Fruit fly (Drosophila melanogaster) whole organism, embryonic: ENCODE measurements around the gene mask.

Experiments
- Atf-2 ChIP-seq: fragments of 200-800 bp; sonication (Bioruptor generic); optimal IDR thresholded peaks from 2 replicates; lab custom pipeline; 2016; ENCODE audit warnings: missing biosample characterization, missing genetic modification characterization
- CG10366 ChIP-seq: fragments of 200-800 bp; sonication (Bioruptor generic); IDR thresholded peaks from 2 replicates; pipeline ENCODE4 v1.3.6; 2022; ENCODE audit warnings: missing biosample characterization, missing genetic modification characterization
- CG12071 ChIP-seq: fragments of 200-800 bp; sonication (Bioruptor generic); optimal IDR thresholded peaks from 3 replicates; lab custom pipeline; 2018; ENCODE audit warnings: missing biosample characterization, mild to moderate bottlenecking, missing genetic modification characterization
- CG14860 ChIP-seq: fragments of 200-800 bp; sonication (Bioruptor generic); IDR thresholded peaks from 3 replicates; pipeline ENCODE4 v1.3.6; 2022; ENCODE audit warnings: missing biosample characterization, missing genetic modification characterization; ENCODE audit not compliant: partially characterized antibody
- CG15514 ChIP-seq: fragments of 200-800 bp; sonication (Bioruptor generic); optimal IDR thresholded peaks from 3 replicates; lab custom pipeline; 2017; ENCODE audit warnings: missing biosample characterization, missing genetic modification characterization, mild to moderate bottlenecking, moderate library complexity, missing genetic modification reagents
- CG18599 ChIP-seq: fragments of 200-800 bp; sonication (Bioruptor generic); optimal IDR thresholded peaks from 3 replicates; lab custom pipeline; 2017; ENCODE audit warnings: missing biosample characterization, missing genetic modification characterization, mild to moderate bottlenecking, moderate library complexity, missing genetic modification reagents
- CG30020 ChIP-seq: fragments of 200-800 bp; optimal IDR thresholded peaks from 2 replicates; lab custom pipeline; 2019; ENCODE audit warnings: missing biosample characterization, mild to moderate bottlenecking, missing genetic modification characterization, moderate library complexity
- CG31365 ChIP-seq: fragments of 200-800 bp; sonication (Bioruptor generic); optimal IDR thresholded peaks from 2 replicates; lab custom pipeline; 2018; ENCODE audit warnings: missing biosample characterization, mild to moderate bottlenecking, missing genetic modification characterization
- CG3281 ChIP-seq: fragments of 200-800 bp; sonication (Bioruptor generic); optimal IDR thresholded peaks from 3 replicates; lab custom pipeline; 2017; ENCODE audit warnings: missing biosample characterization, mild to moderate bottlenecking, missing genetic modification characterization
- CG4360 ChIP-seq: fragments of 200-800 bp; sonication (Bioruptor generic); IDR thresholded peaks from 2 replicates; pipeline ENCODE4 v1.3.6; 2022; ENCODE audit warnings: missing biosample characterization, missing genetic modification characterization
- CG6765 ChIP-seq: fragments of 200-800 bp; sonication (Bioruptor generic); optimal IDR thresholded peaks from 3 replicates; lab custom pipeline; 2017; ENCODE audit warnings: missing biosample characterization, mild to moderate bottlenecking, missing genetic modification characterization
- CG6854 ChIP-seq: fragments of 200-800 bp; sonication (Bioruptor generic); optimal IDR thresholded peaks from 3 replicates; lab custom pipeline; 2017; ENCODE audit warnings: missing biosample characterization, mild to moderate bottlenecking, missing genetic modification characterization
- CG7963 ChIP-seq: fragments of 200-800 bp; sonication (Bioruptor generic); IDR thresholded peaks from 3 replicates; pipeline ENCODE4 v1.3.6; 2022; ENCODE audit warnings: missing biosample characterization, missing genetic modification characterization; ENCODE audit not compliant: partially characterized antibody
- CG8290 ChIP-seq, 3 experiments: fragments of 200-800 bp; sonication (Bioruptor generic); optimal IDR thresholded peaks; 2 replicates each; lab custom pipeline; 2016 to 2019; ENCODE audit warnings: missing biosample characterization in 3 of 3, missing genetic modification characterization in 3 of 3, mild to moderate bottlenecking in 2 of 3, moderate library complexity in 1 of 3
- CG9817 ChIP-seq: fragments of 200-800 bp; sonication (Bioruptor generic); optimal IDR thresholded peaks from 2 replicates; lab custom pipeline; 2018; ENCODE audit warnings: missing biosample characterization, mild to moderate bottlenecking, missing genetic modification characterization, moderate library complexity
- CG9876 ChIP-seq: fragments of 200-800 bp; sonication (Bioruptor generic); optimal IDR thresholded peaks from 2 replicates; lab custom pipeline; 2016; ENCODE audit warnings: missing biosample characterization, missing genetic modification characterization
- CG9932 ChIP-seq: fragments of 200-800 bp; sonication (Bioruptor generic); IDR thresholded peaks from 2 replicates; pipeline ENCODE4 v1.3.6; 2022; ENCODE audit warnings: missing biosample characterization, missing genetic modification characterization
- E2f2 ChIP-seq: fragments of 200-800 bp; sonication (Bioruptor generic); IDR thresholded peaks from 2 replicates; pipeline ENCODE4 v1.3.6; 2022; ENCODE audit warnings: missing biosample characterization, missing genetic modification characterization
- Ets65A ChIP-seq: fragments of 200-800 bp; sonication (Bioruptor generic); peaks from one replicate; lab custom pipeline; 2016; ENCODE audit warnings: missing biosample characterization, missing genetic modification characterization
- GATAe ChIP-seq: fragments of 200-800 bp; sonication (Bioruptor generic); conservative IDR thresholded peaks from 2 replicates; pipeline ENCODE4 v1.3.6; 2022; ENCODE audit warnings: missing biosample characterization, missing genetic modification characterization
- Hand ChIP-seq: fragments of 200-800 bp; sonication (Bioruptor generic); optimal IDR thresholded peaks from 2 replicates; lab custom pipeline; 2017; ENCODE audit warnings: mild to moderate bottlenecking, missing biosample characterization, missing genetic modification reagents, missing genetic modification characterization
- Hmr ChIP-seq: fragments of 200-800 bp; sonication (Bioruptor generic); optimal IDR thresholded peaks from 3 replicates; lab custom pipeline; 2017; ENCODE audit warnings: mild to moderate bottlenecking, missing biosample characterization, missing genetic modification reagents, missing genetic modification characterization
- MESR4 ChIP-seq: fragments of 200-800 bp; sonication (Bioruptor generic); optimal IDR thresholded peaks from 2 replicates; lab custom pipeline; 2018; ENCODE audit warnings: missing biosample characterization, mild to moderate bottlenecking, missing genetic modification characterization, moderate library complexity
- Med ChIP-seq: fragments of 200-800 bp; sonication (Bioruptor generic); peaks from one replicate; lab custom pipeline; 2016; ENCODE audit warnings: missing biosample characterization, missing genetic modification characterization, mild to moderate bottlenecking, inconsistent platforms, moderate library complexity
- Nf-YC ChIP-seq: fragments of 200-800 bp; optimal IDR thresholded peaks from 3 replicates; lab custom pipeline; 2019; ENCODE audit warnings: missing biosample characterization, mild to moderate bottlenecking, missing genetic modification characterization, moderate library complexity
- Six4 ChIP-seq: fragments of 200-800 bp; sonication (Bioruptor generic); optimal IDR thresholded peaks from 2 replicates; lab custom pipeline; 2016; ENCODE audit warnings: missing biosample characterization, missing genetic modification characterization
- Sox102F ChIP-seq: fragments of 200-800 bp; sonication (Bioruptor generic); optimal IDR thresholded peaks from 2 replicates; lab custom pipeline; 2018; ENCODE audit warnings: missing biosample characterization, mild to moderate bottlenecking, missing genetic modification characterization, moderate library complexity
- Sry-β ChIP-seq: fragments of 200-800 bp; sonication (Bioruptor generic); optimal IDR thresholded peaks from 2 replicates; lab custom pipeline; 2018; ENCODE audit warnings: missing biosample characterization, mild to moderate bottlenecking, missing genetic modification characterization, moderate library complexity
- Taf1 ChIP-seq: fragments of 200-800 bp; sonication (Bioruptor generic); IDR thresholded peaks from 2 replicates; pipeline ENCODE4 v1.3.6; 2022; ENCODE audit warnings: missing biosample characterization, missing genetic modification characterization
- Trl ChIP-seq, 3 experiments: fragments of >200 bp in 2 of 3; fragments of 200-800 bp in 1 of 3; sonication (Bioruptor generic) in 1 of 3; optimal IDR thresholded peaks; 2 replicates in 1 of 3; 3 replicates in 2 of 3; lab custom pipeline; 2016 to 2017; ENCODE audit warnings: missing biosample characterization in 1 of 3, missing genetic modification characterization in 1 of 3
- Vsx1 ChIP-seq: fragments of 200-800 bp; sonication (Bioruptor generic); optimal IDR thresholded peaks from 2 replicates; lab custom pipeline; 2017; ENCODE audit warnings: missing biosample characterization, mild to moderate bottlenecking, missing genetic modification characterization, missing genetic modification reagents
- ac ChIP-seq: fragments of 200-800 bp; sonication (Bioruptor generic); optimal IDR thresholded peaks from 3 replicates; lab custom pipeline; 2017; ENCODE audit warnings: missing biosample characterization, mild to moderate bottlenecking, missing genetic modification characterization
- br ChIP-seq: fragments of >200 bp; optimal IDR thresholded peaks from 2 replicates; lab custom pipeline; 2017
- chinmo ChIP-seq: fragments of 200-800 bp; sonication (Bioruptor generic); IDR thresholded peaks from 4 replicates; pipeline ENCODE4 v1.3.6; 2022; ENCODE audit warnings: missing biosample characterization, missing genetic modification characterization; ENCODE audit not compliant: partially characterized antibody
- da ChIP-seq: fragments of 200-800 bp; sonication (Bioruptor generic); optimal IDR thresholded peaks from 2 replicates; lab custom pipeline; 2016; ENCODE audit warnings: missing biosample characterization, missing genetic modification characterization
- dan ChIP-seq: fragments of 200-800 bp; sonication (Bioruptor generic); IDR thresholded peaks from 2 replicates; pipeline ENCODE4 v1.3.6; 2022; ENCODE audit warnings: missing biosample characterization, missing genetic modification characterization
- ewg ChIP-seq: fragments of 200-800 bp; sonication (Bioruptor generic); optimal IDR thresholded peaks from 3 replicates; lab custom pipeline; 2017; ENCODE audit warnings: mild to moderate bottlenecking, missing biosample characterization, missing genetic modification reagents, missing genetic modification characterization
- fd64A ChIP-seq: fragments of 200-800 bp; sonication (Bioruptor generic); optimal IDR thresholded peaks from 3 replicates; lab custom pipeline; 2018; ENCODE audit warnings: missing biosample characterization, mild to moderate bottlenecking, missing genetic modification characterization
- hb ChIP-seq: fragments of 200-800 bp; sonication (Bioruptor generic); IDR thresholded peaks from 3 replicates; pipeline ENCODE4 v1.3.6; 2022; ENCODE audit warnings: missing biosample characterization, missing genetic modification characterization; ENCODE audit not compliant: partially characterized antibody
- hkb ChIP-seq, 2 experiments: fragments of 200-800 bp in 1 of 2; fragments of >200 bp in 1 of 2; sonication (Bioruptor generic) in 1 of 2; IDR thresholded peaks in 1 of 2; optimal IDR thresholded peaks in 1 of 2; 2 replicates each; pipeline versions ENCODE4 v1.3.6 to Lab custom; 2017 to 2022; ENCODE audit warnings: missing biosample characterization in 1 of 2, missing genetic modification characterization in 1 of 2
- hth ChIP-seq: fragments of >200 bp; optimal IDR thresholded peaks from 2 replicates; lab custom pipeline; 2017; ENCODE audit warnings: inconsistent platforms
- jigr1 ChIP-seq: fragments of 200-800 bp; sonication (Bioruptor generic); IDR thresholded peaks from 3 replicates; pipeline ENCODE4 v1.3.6; 2022; ENCODE audit warnings: missing biosample characterization, missing genetic modification characterization
- kay ChIP-seq: fragments of 200-800 bp; sonication (Bioruptor generic); optimal IDR thresholded peaks from 2 replicates; lab custom pipeline; 2016; ENCODE audit warnings: missing biosample characterization, missing genetic modification characterization
- oc ChIP-seq: fragments of 200-800 bp; sonication (Bioruptor generic); optimal IDR thresholded peaks from 2 replicates; lab custom pipeline; 2018; ENCODE audit warnings: missing biosample characterization, mild to moderate bottlenecking, missing genetic modification characterization, moderate library complexity
- pros ChIP-seq: fragments of 200-800 bp; sonication (Bioruptor generic); optimal IDR thresholded peaks from 3 replicates; lab custom pipeline; 2019; ENCODE audit warnings: missing biosample characterization, mild to moderate bottlenecking, missing genetic modification characterization, moderate library complexity
- pzg ChIP-seq: fragments of 200-800 bp; sonication (Bioruptor generic); optimal IDR thresholded peaks from 3 replicates; lab custom pipeline; 2018; ENCODE audit warnings: missing biosample characterization, mild to moderate bottlenecking, missing genetic modification characterization, moderate library complexity
- twi ChIP-seq: fragments of 200-800 bp; optimal IDR thresholded peaks from 2 replicates; lab custom pipeline; 2019; ENCODE audit warnings: missing biosample characterization, mild to moderate bottlenecking, missing genetic modification characterization, moderate library complexity
- wdn ChIP-seq: fragments of 200-800 bp; sonication (Bioruptor generic); IDR thresholded peaks from 2 replicates; pipeline ENCODE4 v1.3.6; 2022; ENCODE audit warnings: missing biosample characterization, missing genetic modification characterization

mask gene

DNA sequence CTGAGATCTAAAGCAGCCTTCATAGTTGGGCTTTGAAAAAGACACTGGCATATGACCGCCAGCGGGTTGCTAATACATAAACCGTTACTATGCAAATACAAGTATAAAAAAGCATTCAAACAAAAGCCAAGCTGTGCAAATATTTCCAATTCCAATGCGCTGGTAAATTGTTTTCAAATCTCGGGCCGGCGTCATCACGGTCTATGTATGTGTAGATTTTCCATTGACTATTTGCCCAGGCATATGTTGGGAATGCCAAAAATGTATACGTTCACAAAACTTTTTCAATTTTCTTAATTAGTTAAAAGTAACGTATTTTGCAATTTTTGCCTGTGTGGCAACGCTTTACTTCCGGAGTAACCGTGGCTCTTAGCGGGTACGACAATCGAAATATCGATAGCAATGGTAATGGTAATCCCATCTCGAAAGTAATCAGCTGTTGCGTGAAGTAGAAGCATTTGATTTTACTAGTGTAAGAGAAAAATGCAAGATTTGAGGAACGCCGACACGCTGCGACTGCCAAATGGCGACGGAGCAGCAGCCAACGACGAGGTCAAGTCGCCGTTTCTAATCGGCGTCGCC, 59.5 kb downstream of the mask start, which contains the start of the genes CG34290 and Uck (continued):
- peak; percentile 91 for TF ChIP-seq CG15514 (GFP tag; lab: Kevin White, UChicago)
- TF ChIP-seq br (lab: Kevin White, UChicago) = no peak
- TF ChIP-seq Med (GFP tag; lab: Kevin White, UChicago) = peak; percentile 97
- TF ChIP-seq CG6765 (GFP tag; lab: Kevin White, UChicago) = peak; percentile 93
- peak; percentile 68 for TF ChIP-seq CG9817 (tag; lab: Kevin White, UChicago)
- TF ChIP-seq oc (tag; lab: Kevin White, UChicago) = peak; percentile 48
- TF ChIP-seq fd64A = peak; percentile 76
- TF ChIP-seq CG14860 (GFP tag; lab: Robert Waterston, UW) = peak; percentile 69; the same call in 2 of the 3 replicates
- TF ChIP-seq CG9932 (GFP tag; lab: Robert Waterston, UW) = peak; percentile 65
- no peak for TF ChIP-seq dan
- 0 out of 2 replicates have a peak, but pooled peaks have one; percentile 18 for TF ChIP-seq CG4360 (GFP tag; lab: Robert Waterston, UW)
- TF ChIP-seq kay = no peak
- peak; percentile 65 for TF ChIP-seq Atf-2 (GFP tag; lab: Kevin White, UChicago)
- TF ChIP-seq Trl (optimal IDR thresholded peaks at IDR 0.05; lab: Kevin White, UChicago) = no peak
- peak; percentile 84 for TF ChIP-seq Trl (GFP tag; optimal IDR thresholded peaks at IDR 0.05; lab: Kevin White, UChicago)
- peak; percentile 43 for TF ChIP-seq Six4 (GFP tag; lab: Kevin White, UChicago)
- TF ChIP-seq chinmo (GFP tag; lab: Robert Waterston, UW) = peak; percentile 86; the same call in 3 of the 4 replicates
- no peak for TF ChIP-seq jigr1 (GFP tag; lab: Robert Waterston, UW)
- TF ChIP-seq twi = peak; percentile 62
- peak; percentile 42 for TF ChIP-seq CG8290 (GFP tag; optimal IDR thresholded peaks at IDR 0.05; lab: Kevin White, UChicago)
- TF ChIP-seq CG8290 (tag; optimal IDR thresholded peaks at IDR 0.05; lab: Kevin White, UChicago) = peak; percentile 41 to 89
- peak; percentile 65 for TF ChIP-seq CG31365 (tag; lab: Kevin White, UChicago)
- TF ChIP-seq Vsx1 (GFP tag; lab: Kevin White, UChicago) = peak; percentile 97
- no peak for TF ChIP-seq pros (GFP tag; lab: Kevin White, UChicago)
- peak; percentile 84 for TF ChIP-seq CG3281 (GFP tag; lab: Kevin White, UChicago)
- peak; percentile 77 for TF ChIP-seq MESR4 (GFP tag; lab: Kevin White, UChicago)
- peak; percentile 99 for TF ChIP-seq Ets65A (GFP tag; lab: Kevin White, UChicago)
- 0 out of 2 replicates have a peak, but pooled peaks have one; percentile 54 for TF ChIP-seq wdn
- TF ChIP-seq Taf1 = no peak
- peak; percentile 59 for TF ChIP-seq Nf-YC (tag; lab: Kevin White, UChicago)
- TF ChIP-seq ewg (GFP tag; lab: Kevin White, UChicago) = peak; percentile 62
- TF ChIP-seq CG7963 (GFP tag; lab: Robert Waterston, UW) = peak; percentile 45; the same call in 1 of the 3 replicates
- peak; percentile 88 for TF ChIP-seq CG18599
- peak; percentile 31 for TF ChIP-seq ac (GFP tag; lab: Kevin White, UChicago)
- peak; percentile 94 for TF ChIP-seq Hmr (GFP tag; lab: Kevin White, UChicago)
- TF ChIP-seq CG9876 (GFP tag; lab: Kevin White, UChicago) = peak; percentile 72
- peak; percentile 59 for TF ChIP-seq Hand (GFP tag; lab: Kevin White, UChicago)
- no peak for TF ChIP-seq hth
- peak; percentile 28 for TF ChIP-seq Sry-β (GFP tag; lab: Kevin White, UChicago)
- TF ChIP-seq CG30020 (tag; lab: Kevin White, UChicago) = peak; percentile 36
- peak; percentile 52 for TF ChIP-seq da (GFP tag; lab: Kevin White, UChicago)
- peak; percentile 66 for TF ChIP-seq CG10366
- peak; percentile 85 for TF ChIP-seq CG12071 (GFP tag; lab: Kevin White, UChicago)
- TF ChIP-seq hb = peak; percentile 62; the same call in 2 of the 3 replicates
- no peak for TF ChIP-seq GATAe (GFP tag; lab: Robert Waterston, UW)
- peak; percentile 38 for TF ChIP-seq Sox102F (GFP tag; lab: Kevin White, UChicago)
- TF ChIP-seq pzg (GFP tag; lab: Kevin White, UChicago) = peak; percentile 89
- peak; percentile 84 for TF ChIP-seq CG6854
- TF ChIP-seq E2f2 (GFP tag; lab: Robert Waterston, UW) = peak; percentile 74
- TF ChIP-seq hkb (optimal IDR thresholded peaks at IDR 0.05; lab: Kevin White, UChicago) = no peak
- peak; percentile 78 for TF ChIP-seq hkb (GFP tag; IDR thresholded peaks at IDR 0.05; lab: Robert Waterston, UW)
